Worm (Caenorhabditis elegans) whole organism, late embryonic: ENCODE measurements around the gene fbxa-210.

Experiments
- C08G9.2 ChIP-seq: sonication (generic microtip); optimal IDR thresholded peaks from 2 replicates; lab custom pipeline; 2016; ENCODE audit warnings: mild to moderate bottlenecking, missing genetic modification characterization, moderate library complexity, missing compliant biosample characterization
- C38D4.7 ChIP-seq: fragments of 200-800 bp; sonication (Bioruptor generic); optimal IDR thresholded peaks from 2 replicates; lab custom pipeline; 2018; ENCODE audit warnings: mild to moderate bottlenecking, missing genetic modification characterization, moderate library complexity, missing compliant biosample characterization
- F13H6.1 ChIP-seq: sonication (generic microtip); optimal IDR thresholded peaks from 2 replicates; lab custom pipeline; 2016; ENCODE audit warnings: missing genetic modification characterization, missing compliant biosample characterization
- K09A11.1 ChIP-seq: sonication (generic microtip); optimal IDR thresholded peaks from 2 replicates; lab custom pipeline; 2017; ENCODE audit warnings: antibody characterized with exemption, mild to moderate bottlenecking, missing genetic modification characterization, missing compliant biosample characterization; ENCODE audit not compliant: insufficient read depth
- T23F11.4 ChIP-seq: fragments of 200-800 bp; sonication (Bioruptor generic); optimal IDR thresholded peaks from 2 replicates; lab custom pipeline; 2018; ENCODE audit warnings: mild to moderate bottlenecking, missing genetic modification characterization, missing compliant biosample characterization
- Y22D7AL.16 ChIP-seq: sonication (generic microtip); optimal IDR thresholded peaks from 2 replicates; lab custom pipeline; 2016; ENCODE audit warnings: missing genetic modification characterization, missing compliant biosample characterization
- ahr-1 ChIP-seq: sonication (generic microtip); optimal IDR thresholded peaks from 2 replicates; lab custom pipeline; 2016; ENCODE audit warnings: missing genetic modification characterization, missing compliant biosample characterization
- ama-1 ChIP-seq: fragments of 150-350 bp; optimal IDR thresholded peaks from 2 replicates; lab custom pipeline; 2014
- ceh-18 ChIP-seq: sonication (generic microtip); optimal IDR thresholded peaks from 2 replicates; lab custom pipeline; 2016; ENCODE audit warnings: missing genetic modification characterization, missing compliant biosample characterization
- ceh-19 ChIP-seq: fragments of 200-800 bp; sonication (Bioruptor generic); optimal IDR thresholded peaks from 2 replicates; lab custom pipeline; 2018; ENCODE audit warnings: mild to moderate bottlenecking, missing genetic modification characterization, missing compliant biosample characterization
- ceh-2 ChIP-seq: sonication (generic microtip); optimal IDR thresholded peaks from 2 replicates; lab custom pipeline; 2016; ENCODE audit warnings: missing genotype, missing genetic modification characterization, missing compliant biosample characterization
- ceh-48 ChIP-seq: sonication (generic microtip); optimal IDR thresholded peaks from 2 replicates; lab custom pipeline; 2016; ENCODE audit warnings: missing genetic modification characterization, inconsistent platforms, missing compliant biosample characterization
- ceh-6 ChIP-seq: fragments of 200-800 bp; sonication (Bioruptor generic); optimal IDR thresholded peaks from 2 replicates; lab custom pipeline; 2018; ENCODE audit warnings: mild to moderate bottlenecking, missing genetic modification characterization, missing compliant biosample characterization
- ceh-9 ChIP-seq: sonication (generic microtip); optimal IDR thresholded peaks from 2 replicates; lab custom pipeline; 2016; ENCODE audit warnings: mild to moderate bottlenecking, missing genetic modification characterization, inconsistent platforms, missing compliant biosample characterization
- che-1 ChIP-seq: sonication (generic microtip); optimal IDR thresholded peaks from 2 replicates; lab custom pipeline; 2016; ENCODE audit warnings: mild to moderate bottlenecking, missing genetic modification characterization, missing compliant biosample characterization
- dmd-4 ChIP-seq: sonication (generic microtip); optimal IDR thresholded peaks from 2 replicates; lab custom pipeline; 2016; ENCODE audit warnings: borderline replicate concordance, missing genetic modification characterization, missing compliant biosample characterization
- dve-1 ChIP-seq: sonication (generic microtip); optimal IDR thresholded peaks from 2 replicates; lab custom pipeline; 2017; ENCODE audit warnings: antibody characterized with exemption, mild to moderate bottlenecking, missing genetic modification characterization, missing compliant biosample characterization
- elt-4 ChIP-seq: sonication (generic microtip); optimal IDR thresholded peaks from 2 replicates; lab custom pipeline; 2016; ENCODE audit warnings: missing genetic modification characterization, missing compliant biosample characterization
- ets-4 ChIP-seq: sonication (generic microtip); optimal IDR thresholded peaks from 2 replicates; lab custom pipeline; 2016; ENCODE audit warnings: missing genetic modification characterization, missing compliant biosample characterization
- eyg-1 ChIP-seq: sonication (generic microtip); optimal IDR thresholded peaks from 2 replicates; lab custom pipeline; 2016; ENCODE audit warnings: missing genotype, missing genetic modification characterization, missing compliant biosample characterization
- fkh-6 ChIP-seq: sonication (generic microtip); optimal IDR thresholded peaks from 2 replicates; lab custom pipeline; 2016; ENCODE audit warnings: missing genetic modification characterization, missing compliant biosample characterization
- hlh-13 ChIP-seq: fragments of 200-800 bp; sonication (Bioruptor generic); optimal IDR thresholded peaks from 2 replicates; lab custom pipeline; 2018; ENCODE audit warnings: mild to moderate bottlenecking, missing genetic modification characterization, missing compliant biosample characterization
- hlh-30 ChIP-seq: sonication (generic microtip); optimal IDR thresholded peaks from 2 replicates; lab custom pipeline; 2017; ENCODE audit warnings: antibody characterized with exemption, missing genetic modification characterization, missing compliant biosample characterization; ENCODE audit not compliant: insufficient read depth
- hlh-6 ChIP-seq: sonication (generic microtip); optimal IDR thresholded peaks from 2 replicates; lab custom pipeline; 2016; ENCODE audit warnings: missing genotype, missing genetic modification characterization, missing compliant biosample characterization
- hlh-8 ChIP-seq: sonication (generic microtip); optimal IDR thresholded peaks from 2 replicates; lab custom pipeline; 2016; ENCODE audit warnings: missing genotype, missing genetic modification characterization, missing compliant biosample characterization
- lim-6 ChIP-seq: sonication (generic microtip); optimal IDR thresholded peaks from 2 replicates; lab custom pipeline; 2016; ENCODE audit warnings: missing genetic modification characterization, missing compliant biosample characterization
- mec-3 ChIP-seq: sonication (generic microtip); optimal IDR thresholded peaks from 2 replicates; lab custom pipeline; 2016; ENCODE audit warnings: borderline replicate concordance, missing genetic modification characterization, missing compliant biosample characterization
- nhr-11 ChIP-seq: fragments of 150-350 bp; optimal IDR thresholded peaks from 2 replicates; lab custom pipeline; 2014; ENCODE audit warnings: missing biosample characterization, missing genetic modification characterization
- odd-2 ChIP-seq: sonication (generic microtip); optimal IDR thresholded peaks from 2 replicates; lab custom pipeline; 2017; ENCODE audit warnings: antibody characterized with exemption, mild to moderate bottlenecking, missing genetic modification characterization, missing compliant biosample characterization
- pag-3 ChIP-seq: sonication (generic microtip); optimal IDR thresholded peaks from 2 replicates; lab custom pipeline; 2016; ENCODE audit warnings: missing compliant biosample characterization, missing genetic modification characterization, borderline replicate concordance
- pha-2 ChIP-seq: sonication (generic microtip); optimal IDR thresholded peaks from 2 replicates; lab custom pipeline; 2017; ENCODE audit warnings: mild to moderate bottlenecking, missing genetic modification characterization, missing compliant biosample characterization
- pha-4 ChIP-seq: fragments of 150-350 bp; optimal IDR thresholded peaks from 2 replicates; lab custom pipeline; 2018; ENCODE audit warnings: missing biosample characterization, missing genetic modification reagents, missing genetic modification characterization
- pqm-1 ChIP-seq: sonication (generic microtip); optimal IDR thresholded peaks from 2 replicates; lab custom pipeline; 2016; ENCODE audit warnings: missing genetic modification characterization, missing compliant biosample characterization
- pros-1 ChIP-seq: fragments of 150-350 bp; optimal IDR thresholded peaks from 2 replicates; lab custom pipeline; 2014; ENCODE audit warnings: missing biosample characterization, missing genetic modification reagents, missing genetic modification characterization
- sdc-2 ChIP-seq: sonication (generic microtip); optimal IDR thresholded peaks from 2 replicates; lab custom pipeline; 2016; ENCODE audit warnings: missing genotype, missing genetic modification characterization, missing compliant biosample characterization
- sox-4 ChIP-seq: sonication (generic microtip); optimal IDR thresholded peaks from 2 replicates; lab custom pipeline; 2017; ENCODE audit warnings: mild to moderate bottlenecking, missing genetic modification characterization, inconsistent platforms, missing compliant biosample characterization
- syd-9 ChIP-seq: sonication (generic microtip); optimal IDR thresholded peaks from 2 replicates; lab custom pipeline; 2016; ENCODE audit warnings: mild to moderate bottlenecking, missing genetic modification characterization, moderate library complexity, missing compliant biosample characterization
- ttx-3 ChIP-seq: sonication (generic microtip); optimal IDR thresholded peaks from 2 replicates; lab custom pipeline; 2016; ENCODE audit warnings: missing genetic modification reagents, missing genetic modification characterization, missing compliant biosample characterization
- unc-42 ChIP-seq: sonication (generic microtip); optimal IDR thresholded peaks from 2 replicates; lab custom pipeline; 2016; ENCODE audit warnings: missing genotype, missing genetic modification characterization, missing compliant biosample characterization
- unc-86 ChIP-seq: sonication (generic microtip); optimal IDR thresholded peaks from 2 replicates; lab custom pipeline; 2016; ENCODE audit warnings: missing genetic modification characterization, missing compliant biosample characterization
- zip-5 ChIP-seq: sonication (generic microtip); optimal IDR thresholded peaks from 2 replicates; lab custom pipeline; 2016; ENCODE audit warnings: missing genetic modification characterization, missing compliant biosample characterization
- ztf-16 ChIP-seq: sonication (generic microtip); optimal IDR thresholded peaks from 2 replicates; lab custom pipeline; 2017; ENCODE audit warnings: missing genetic modification characterization, missing compliant biosample characterization

fbxa-210 gene

DNA sequence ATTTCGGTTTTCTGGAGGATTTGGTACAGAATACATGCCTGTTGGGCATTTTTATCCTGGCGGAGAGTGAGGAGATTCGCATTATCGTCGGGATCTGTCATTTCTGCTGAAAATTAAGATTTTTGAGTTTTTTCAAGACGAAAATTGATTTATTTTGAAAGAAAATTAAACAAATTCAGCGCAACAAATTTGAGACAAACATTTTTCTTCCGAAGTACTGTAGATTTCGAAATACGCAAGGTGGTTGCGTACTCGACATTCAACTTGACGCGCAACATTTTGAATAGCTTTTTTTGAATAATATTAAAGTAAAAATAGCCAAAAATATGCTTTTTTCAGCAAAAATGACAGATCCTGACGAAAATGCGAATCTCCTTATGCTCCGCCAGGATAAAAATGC lies 9.2 kb downstream of the fbxa-210 start, which contains the start of gene Y37H2A.7:
TSS of gene Y37H2A.7 (minus strand) at position 101 of the 400 bp plus-strand sequence.
- no peak for TF ChIP-seq odd-2 (tag; lab: Kevin White, UChicago)
- TF ChIP-seq pros-1 (tag; lab: Kevin White, UChicago), result no peak
- TF ChIP-seq hlh-13 (GFP tag; lab: Kevin White, UChicago), result no peak
- TF ChIP-seq pha-2, result no peak
- no peak for TF ChIP-seq ama-1
- no peak for TF ChIP-seq pqm-1 (tag; lab: Kevin White, UChicago)
- TF ChIP-seq ceh-48, result no peak
- no peak for TF ChIP-seq T23F11.4 (GFP tag; lab: Kevin White, UChicago)
- no peak for TF ChIP-seq hlh-8
- TF ChIP-seq unc-42 (tag; lab: Kevin White, UChicago), result no peak
- TF ChIP-seq nhr-11 (tag; lab: Kevin White, UChicago), result no peak
- TF ChIP-seq pag-3 (tag; lab: Kevin White, UChicago), result no peak

DNA sequence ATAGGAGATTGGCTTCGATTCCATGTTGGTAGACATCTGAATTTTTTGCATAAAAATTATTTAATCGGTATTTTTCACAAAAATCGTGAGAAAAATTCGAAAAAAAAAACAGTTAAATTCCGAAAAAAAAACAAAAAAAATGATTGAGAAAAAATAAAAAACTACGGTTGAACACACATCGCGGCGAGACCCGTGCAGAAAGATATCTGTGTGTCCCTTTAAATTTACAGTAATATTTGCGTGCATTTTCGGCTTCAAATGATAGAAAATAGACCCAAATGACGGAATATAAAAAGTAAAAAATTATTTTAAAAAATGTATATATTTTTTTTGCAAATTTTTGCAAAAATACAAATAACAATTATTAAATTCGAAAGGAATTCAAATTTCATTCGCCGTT lies 12.5 kb downstream of the fbxa-210 start:
- TF ChIP-seq dve-1 (tag; lab: Kevin White, UChicago) (no peak), ceh-2 (no peak), ceh-6 (no peak), pha-2 (no peak), eyg-1 (tag; lab: Kevin White, UChicago) (no peak), hlh-6 (no peak), Y22D7AL.16 (tag; lab: Kevin White, UChicago) (no peak), mec-3 (tag; lab: Kevin White, UChicago) (no peak), ceh-18 (tag; lab: Kevin White, UChicago) (no peak), ahr-1 (no peak), ets-4 (tag; lab: Kevin White, UChicago) (no peak), fkh-6 (tag; lab: Kevin White, UChicago) (no peak), elt-4 (tag; lab: Kevin White, UChicago) (no peak), ama-1 (no peak), zip-5 (tag; lab: Kevin White, UChicago) (no peak)

DNA sequence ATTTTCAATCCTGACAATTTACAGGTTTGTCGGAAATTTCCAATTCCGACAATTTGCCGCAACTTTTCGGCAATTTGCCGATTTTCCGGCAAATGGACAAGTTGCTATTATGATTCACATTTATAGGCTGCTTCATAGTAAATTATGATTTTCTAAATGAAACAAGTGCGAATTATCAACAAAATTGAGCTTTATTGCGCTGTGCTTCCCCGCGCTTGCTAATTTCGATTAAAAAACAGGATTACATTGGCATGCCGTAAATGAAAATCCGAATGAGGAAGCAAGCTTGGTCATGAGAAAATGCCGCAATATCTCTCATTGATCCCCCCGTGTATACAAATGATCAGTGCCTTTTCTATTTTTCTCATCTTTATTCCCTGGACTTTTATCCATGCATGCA lies 13.5 kb downstream of the fbxa-210 start, which contains the start of gene Y37H2A.10:
TSS of gene Y37H2A.10 (plus strand) at position 301 of the 400 bp plus-strand sequence.
- TF ChIP-seq sdc-2, result no peak
- no peak for TF ChIP-seq ceh-6
- TF ChIP-seq lim-6 (tag; lab: Kevin White, UChicago), result no peak
- TF ChIP-seq, all 69 proteins: peak for 0

DNA sequence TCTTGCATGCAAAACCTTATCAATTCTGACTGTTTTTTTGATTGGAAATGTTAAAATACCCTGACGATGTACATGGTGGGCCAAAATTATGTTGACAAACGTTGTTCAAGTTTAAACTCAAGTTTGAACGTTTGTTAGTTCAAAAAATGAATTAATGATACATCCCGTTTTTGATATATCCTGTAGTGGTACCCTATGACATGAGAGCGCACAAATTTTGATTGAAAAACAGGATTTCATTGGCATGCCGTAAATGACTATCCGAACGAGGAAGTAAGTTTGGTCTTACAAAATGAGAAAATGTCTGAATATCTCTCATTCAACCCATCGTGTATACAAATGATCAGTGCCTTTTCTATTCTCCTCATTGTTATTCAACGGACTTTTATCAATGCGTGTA lies 16.0 kb downstream of the fbxa-210 start, which contains the start of gene Y37H2A.11:
TSS of gene Y37H2A.11 (plus strand) at position 301 of the 400 bp plus-strand sequence.
- TF ChIP-seq C08G9.2 (tag; lab: Kevin White, UChicago) (no peak), K09A11.1 (tag; lab: Kevin White, UChicago) (no peak), zip-5 (tag; lab: Kevin White, UChicago) (no peak), ceh-19 (GFP tag; lab: Kevin White, UChicago) (no peak), sox-4 (tag; lab: Kevin White, UChicago) (no peak), ceh-9 (tag; lab: Kevin White, UChicago) (no peak), pqm-1 (tag; lab: Kevin White, UChicago) (no peak)

DNA sequence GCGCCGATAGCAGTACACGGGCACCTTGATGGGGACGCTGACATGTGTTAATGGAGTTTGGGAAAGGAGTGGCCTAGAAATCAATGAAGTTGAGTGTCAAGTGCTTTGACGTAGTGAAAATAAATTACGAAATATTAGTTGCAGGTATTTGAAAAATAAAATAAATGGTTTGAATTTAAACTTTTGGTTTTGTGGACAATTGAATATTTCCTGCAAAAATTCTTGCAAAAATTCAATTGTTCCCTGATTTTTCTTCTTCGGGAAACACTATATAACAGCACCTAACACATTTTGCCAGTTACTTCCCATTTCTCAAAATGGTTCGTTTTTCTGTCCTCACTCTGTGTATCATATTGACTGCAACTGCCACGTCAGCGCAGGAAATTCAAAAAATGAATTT lies 17.4 kb downstream of the fbxa-210 start, which contains the start of gene Y37H2A.13:
TSS of gene Y37H2A.13 (plus strand) at position 301 of the 400 bp plus-strand sequence.
- no peak for TF ChIP-seq dmd-4 (tag; lab: Kevin White, UChicago)
- no peak for TF ChIP-seq syd-9 (tag; lab: Kevin White, UChicago)
- TF ChIP-seq elt-4 (tag; lab: Kevin White, UChicago), result no peak
- TF ChIP-seq nhr-11 (tag; lab: Kevin White, UChicago), result no peak
- no peak for TF ChIP-seq sdc-2
- no peak for TF ChIP-seq pha-4
- no peak for TF ChIP-seq C08G9.2 (tag; lab: Kevin White, UChicago)
- no peak for TF ChIP-seq pha-2
- no peak for TF ChIP-seq ets-4 (tag; lab: Kevin White, UChicago)
- no peak for TF ChIP-seq ceh-19 (GFP tag; lab: Kevin White, UChicago)
- no peak for TF ChIP-seq unc-86
- TF ChIP-seq ttx-3 (tag; lab: Kevin White, UChicago), result no peak
- TF ChIP-seq hlh-30, result no peak
- no peak for TF ChIP-seq che-1
- no peak for TF ChIP-seq unc-42 (tag; lab: Kevin White, UChicago)
- no peak for TF ChIP-seq F13H6.1 (tag; lab: Kevin White, UChicago)
- TF ChIP-seq ztf-16 (tag; lab: Kevin White, UChicago), result no peak
- TF ChIP-seq C38D4.7 (GFP tag; lab: Kevin White, UChicago), result no peak
- no peak for TF ChIP-seq ceh-48
